Fruit fly (Drosophila melanogaster): Measurements from ENCODE around the gene Atg4b.

The Atg4b gene

dm6 chr3R:15347822-15348221 lies 8.9 kb downstream of the Atg4b start, which contains the start of the genes CG42726 and CG42727 (continued):
- TF ChIP-seq kni (GFP tag; optimal IDR thresholded peaks at IDR 0.05) (peak; percentile 36), esg (GFP tag; conservative IDR thresholded peaks at IDR 0.05) (0 out of 2 replicates have a peak, but pooled peaks have one; percentile 19), pita (GFP tag; optimal IDR thresholded peaks at IDR 0.05) (no peak), ind (GFP tag; optimal IDR thresholded peaks at IDR 0.05) (peak; percentile 39), CG7963 (GFP tag; IDR thresholded peaks at IDR 0.05; ENCODE audit: partially characterized antibody) (0 out of 3 replicates have a peak, but pooled peaks have one; percentile 16), gsb-n (tag; optimal IDR thresholded peaks at IDR 0.05) (no peak), Rx (GFP tag; IDR thresholded peaks at IDR 0.05) (0 out of 2 replicates have a peak, but pooled peaks have one; percentile 24), CG15696 (tag; optimal IDR thresholded peaks at IDR 0.05) (peak; percentile 1), trem (tag; optimal IDR thresholded peaks at IDR 0.05) (peak; percentile 24), CG11696 (GFP tag; IDR thresholded peaks at IDR 0.05) (peak; percentile 41; the same call in 1 of the 2 replicates), nerfin-1 (tag; optimal IDR thresholded peaks at IDR 0.05) (peak; percentile 54), fd64A (GFP tag; optimal IDR thresholded peaks at IDR 0.05) (no peak), Max (GFP tag; optimal IDR thresholded peaks at IDR 0.05) (no peak), Oaz (GFP tag; IDR thresholded peaks at IDR 0.05) (peak; percentile 11; the same call in 1 of the 2 replicates), ems (GFP tag; optimal IDR thresholded peaks at IDR 0.05) (peak; percentile 52), CG12769 (tag; optimal IDR thresholded peaks at IDR 0.05) (no peak), pum (GFP tag; optimal IDR thresholded peaks at IDR 0.05) (no peak), mam (GFP tag; optimal IDR thresholded peaks at IDR 0.05) (peak; percentile 33), Lpt (GFP tag; optimal IDR thresholded peaks at IDR 0.05) (no peak), tgo (GFP tag; IDR thresholded peaks at IDR 0.05) (peak; percentile 14; the same call in 1 of the 3 replicates), Drgx (GFP tag; IDR thresholded peaks at IDR 0.05) (peak; percentile 62; the same call in 1 of the 2 replicates), al (GFP tag; IDR thresholded peaks at IDR 0.05) (no peak), CG3838 (GFP tag; optimal IDR thresholded peaks at IDR 0.05) (peak; percentile 2), CG3726 (GFP tag; IDR thresholded peaks at IDR 0.05) (no peak), pho (GFP tag; optimal IDR thresholded peaks at IDR 0.05) (no peak), usp (GFP tag; optimal IDR thresholded peaks at IDR 0.05) (no peak), CG9817 (tag; optimal IDR thresholded peaks at IDR 0.05) (peak; percentile 40), Chrac-16 (GFP tag; optimal IDR thresholded peaks at IDR 0.05) (peak; percentile 25), CG12155 (GFP tag; optimal IDR thresholded peaks at IDR 0.05) (peak; percentile 20), CG6791 (GFP tag; IDR thresholded peaks at IDR 0.05; ENCODE audit: partially characterized antibody) (no peak), CG2116 (GFP tag; optimal IDR thresholded peaks at IDR 0.05) (peak; percentile 13)

- TF ChIP-seq CG3065 (GFP tag; optimal IDR thresholded peaks at IDR 0.05) (no peak), stwl (tag; optimal IDR thresholded peaks at IDR 0.05) (peak; percentile 62), CG3163 (GFP tag; optimal IDR thresholded peaks at IDR 0.05) (no peak), CG3281 (GFP tag; optimal IDR thresholded peaks at IDR 0.05) (no peak), crp (GFP tag; optimal IDR thresholded peaks at IDR 0.05) (peak in 1 of 2 experiments; percentile 52), lov (optimal IDR thresholded peaks at IDR 0.05) (no peak), lov (GFP tag; IDR thresholded peaks at IDR 0.05) (no peak), CG34376 (GFP tag; optimal IDR thresholded peaks at IDR 0.05) (peak; percentile 32), vnd (GFP tag; IDR thresholded peaks at IDR 0.05; ENCODE audit: partially characterized antibody) (peak; percentile 57; the same call in 2 of the 3 replicates), CG30431 (GFP tag; optimal IDR thresholded peaks at IDR 0.05) (no peak), knrl (GFP tag; IDR thresholded peaks at IDR 0.05; ENCODE audit: partially characterized antibody) (peak; percentile 51; the same call in 2 of the 3 replicates), E2f1 (GFP tag; IDR thresholded peaks at IDR 0.05) (no peak), CG14860 (GFP tag; IDR thresholded peaks at IDR 0.05; ENCODE audit: partially characterized antibody) (peak; percentile 68; the same call in 2 of the 3 replicates), wek (GFP tag; optimal IDR thresholded peaks at IDR 0.05) (no peak), Dp (GFP tag; optimal IDR thresholded peaks at IDR 0.05) (peak; percentile 35), CG4617 (GFP tag; optimal IDR thresholded peaks at IDR 0.05; ENCODE audit: borderline replicate concordance) (peak; percentile 38), CG7556 (GFP tag; optimal IDR thresholded peaks at IDR 0.05) (no peak), CG2678 (tag; optimal IDR thresholded peaks at IDR 0.05) (no peak), CG13624 (GFP tag; optimal IDR thresholded peaks at IDR 0.05) (peak; percentile 13), hb (GFP tag; IDR thresholded peaks at IDR 0.05; ENCODE audit: partially characterized antibody) (peak; percentile 73), tx (GFP tag; optimal IDR thresholded peaks at IDR 0.05) (no peak)
Observed at dm6 chr3R:15346018-15346383, 10.7 kb downstream of the Atg4b start, which contains the start of the genes Surf4 and CG31301. Surf4 (minus strand) TSS chr3R:15346176. CG31301 (plus strand) TSS chr3R:15346205.
